Worm (Caenorhabditis elegans) whole organism, early embryonic: ENCODE measurements around the gene rps-25.

Source experiments
- B0310.2 ChIP-seq: sonication (generic microtip); optimal IDR thresholded peaks from 2 replicates; lab custom pipeline; 2016; ENCODE audit warnings: mild to moderate bottlenecking, missing genetic modification characterization, missing compliant biosample characterization
- aly-1 ChIP-seq: sonication (generic microtip); optimal IDR thresholded peaks from 2 replicates; lab custom pipeline; 2016; ENCODE audit warnings: missing genetic modification characterization, missing compliant biosample characterization
- ama-1 ChIP-seq: fragments of 150-350 bp; optimal IDR thresholded peaks from 2 replicates; lab custom pipeline; 2014

- no peak for TF ChIP-seq B0310.2
- TF ChIP-seq aly-1 (tag; lab: Kevin White, UChicago), result no peak
- no peak for TF ChIP-seq ama-1 (lab: Kevin White, UChicago)
Observed at ce11 chrIV:5937106-5937505, 10.3 kb downstream of the rps-25 start.
